Fruit fly (Drosophila melanogaster) whole organism, embryonic: ENCODE measurements around the gene bi.

ENCODE experiments used
- CG11696 ChIP-seq: fragments of 200-800 bp; sonication (Bioruptor generic); IDR thresholded peaks from 2 replicates; pipeline ENCODE4 v1.3.6; 2022; ENCODE audit warnings: missing biosample characterization, missing genetic modification characterization
- CG12104 ChIP-seq: fragments of 200-800 bp; sonication (Bioruptor generic); optimal IDR thresholded peaks from 3 replicates; lab custom pipeline; 2016; ENCODE audit warnings: missing biosample characterization, missing genetic modification characterization
- CG12942 ChIP-seq: fragments of 200-800 bp; sonication (Bioruptor generic); optimal IDR thresholded peaks from 3 replicates; lab custom pipeline; 2016; ENCODE audit warnings: missing biosample characterization, missing genetic modification characterization
- CG1529 ChIP-seq: fragments of 200-800 bp; sonication (Bioruptor generic); optimal IDR thresholded peaks from 3 replicates; lab custom pipeline; 2018; ENCODE audit warnings: missing biosample characterization, missing genetic modification characterization
- CG16779 ChIP-seq: fragments of 200-800 bp; sonication (Bioruptor generic); IDR thresholded peaks from 2 replicates; pipeline ENCODE4 v1.3.6; 2022; ENCODE audit warnings: missing biosample characterization, missing genetic modification characterization
- CG16813 ChIP-seq: fragments of 200-800 bp; sonication (Bioruptor generic); IDR thresholded peaks from 3 replicates; pipeline ENCODE4 v1.3.6; 2022; ENCODE audit warnings: missing biosample characterization, missing genetic modification characterization; ENCODE audit not compliant: partially characterized antibody
- CG17186 ChIP-seq: fragments of 200-800 bp; sonication (Bioruptor generic); optimal IDR thresholded peaks from 3 replicates; lab custom pipeline; 2017; ENCODE audit warnings: missing biosample characterization, missing genetic modification reagents, missing genetic modification characterization
- CG18011 ChIP-seq: fragments of 200-800 bp; sonication (Bioruptor generic); optimal IDR thresholded peaks from 2 replicates; lab custom pipeline; 2017; ENCODE audit warnings: missing biosample characterization, missing genetic modification characterization, mild to moderate bottlenecking, moderate library complexity, missing genotype
- CG2712 ChIP-seq: fragments of 200-800 bp; optimal IDR thresholded peaks from 3 replicates; lab custom pipeline; 2019; ENCODE audit warnings: missing biosample characterization, mild to moderate bottlenecking, missing genetic modification characterization, moderate library complexity
- CG30403 ChIP-seq: fragments of 200-800 bp; sonication (Bioruptor generic); optimal IDR thresholded peaks from 3 replicates; lab custom pipeline; 2016; ENCODE audit warnings: missing biosample characterization, missing genetic modification characterization
- CG30431 ChIP-seq: fragments of 200-800 bp; sonication (Bioruptor generic); optimal IDR thresholded peaks from 2 replicates; lab custom pipeline; 2017; ENCODE audit warnings: missing biosample characterization, missing genetic modification characterization
- CG31441 ChIP-seq: fragments of 200-800 bp; sonication (Bioruptor generic); IDR thresholded peaks from 2 replicates; pipeline ENCODE4 v1.3.6; 2022; ENCODE audit warnings: missing biosample characterization, missing genetic modification characterization
- CG34224 ChIP-seq: fragments of 200-800 bp; sonication (Bioruptor generic); IDR thresholded peaks from 3 replicates; pipeline ENCODE4 v1.3.6; 2022; ENCODE audit warnings: missing biosample characterization, missing genetic modification characterization; ENCODE audit not compliant: partially characterized antibody
- CG34376 ChIP-seq: fragments of 200-800 bp; sonication (Bioruptor generic); optimal IDR thresholded peaks from 2 replicates; lab custom pipeline; 2018; ENCODE audit warnings: missing biosample characterization, mild to moderate bottlenecking, missing genetic modification characterization
- CG6654 ChIP-seq: fragments of 200-800 bp; sonication (Bioruptor generic); optimal IDR thresholded peaks from 2 replicates; lab custom pipeline; 2017; ENCODE audit warnings: missing biosample characterization, mild to moderate bottlenecking, missing genetic modification characterization
- CG6689 ChIP-seq: fragments of 200-800 bp; sonication (Bioruptor generic); IDR thresholded peaks from 2 replicates; pipeline ENCODE4 v1.3.6; 2022; ENCODE audit warnings: missing biosample characterization, missing genetic modification characterization
- CG7839 ChIP-seq: fragments of 200-800 bp; sonication (Bioruptor generic); optimal IDR thresholded peaks from 3 replicates; lab custom pipeline; 2018; ENCODE audit warnings: missing biosample characterization, mild to moderate bottlenecking, missing genetic modification characterization, moderate library complexity
- CG7928 ChIP-seq: fragments of 200-800 bp; sonication (Bioruptor generic); optimal IDR thresholded peaks from 2 replicates; lab custom pipeline; 2017; ENCODE audit warnings: missing biosample characterization, mild to moderate bottlenecking, missing genetic modification characterization
- CG8765 ChIP-seq: fragments of 200-800 bp; sonication (Bioruptor generic); IDR thresholded peaks from 2 replicates; pipeline ENCODE4 v1.3.6; 2022; ENCODE audit warnings: missing biosample characterization, missing genetic modification characterization
- Doc3 ChIP-seq: fragments of 200-800 bp; sonication (Bioruptor generic); IDR thresholded peaks from 3 replicates; pipeline ENCODE4 v1.3.6; 2022; ENCODE audit warnings: missing biosample characterization, missing genetic modification characterization; ENCODE audit not compliant: partially characterized antibody
- Ets65A ChIP-seq: fragments of 200-800 bp; sonication (Bioruptor generic); peaks from one replicate; lab custom pipeline; 2016; ENCODE audit warnings: missing biosample characterization, missing genetic modification characterization
- MBD-R2 ChIP-seq: fragments of 200-800 bp; sonication (Bioruptor generic); IDR thresholded peaks from 2 replicates; pipeline ENCODE4 v1.3.6; 2022; ENCODE audit warnings: missing biosample characterization, missing genetic modification characterization
- Med ChIP-seq: fragments of 200-800 bp; sonication (Bioruptor generic); peaks from one replicate; lab custom pipeline; 2016; ENCODE audit warnings: missing biosample characterization, missing genetic modification characterization, mild to moderate bottlenecking, inconsistent platforms, moderate library complexity
- NC2α ChIP-seq: fragments of 200-800 bp; sonication (Bioruptor generic); optimal IDR thresholded peaks from 2 replicates; lab custom pipeline; 2016; ENCODE audit warnings: missing biosample characterization, missing genetic modification characterization
- Neu2 ChIP-seq: fragments of 200-800 bp; sonication (Bioruptor generic); optimal IDR thresholded peaks from 3 replicates; lab custom pipeline; 2016; ENCODE audit warnings: missing biosample characterization, missing genetic modification characterization, borderline replicate concordance
- Opbp ChIP-seq: fragments of 200-800 bp; sonication (Bioruptor generic); IDR thresholded peaks from 3 replicates; pipeline ENCODE4 v1.3.6; 2022; ENCODE audit warnings: missing biosample characterization, missing genetic modification characterization; ENCODE audit not compliant: partially characterized antibody
- Sin3A ChIP-seq: fragments of >200 bp; optimal IDR thresholded peaks from 2 replicates; lab custom pipeline; 2018
- Six4 ChIP-seq: fragments of 200-800 bp; sonication (Bioruptor generic); optimal IDR thresholded peaks from 2 replicates; lab custom pipeline; 2016; ENCODE audit warnings: missing biosample characterization, missing genetic modification characterization
- Stat92E ChIP-seq, 3 experiments: fragments of >200 bp in 2 of 3; fragments of 200-800 bp in 1 of 3; sonication (Bioruptor generic) in 1 of 3; optimal IDR thresholded peaks; 2 replicates each; lab custom pipeline; 2017 to 2019; ENCODE audit warnings: missing biosample characterization in 3 of 3, missing genetic modification characterization in 3 of 3, mild to moderate bottlenecking in 1 of 3, moderate library complexity in 1 of 3
- Taf1 ChIP-seq: fragments of 200-800 bp; sonication (Bioruptor generic); IDR thresholded peaks from 2 replicates; pipeline ENCODE4 v1.3.6; 2022; ENCODE audit warnings: missing biosample characterization, missing genetic modification characterization
- Vsx1 ChIP-seq: fragments of 200-800 bp; sonication (Bioruptor generic); optimal IDR thresholded peaks from 2 replicates; lab custom pipeline; 2017; ENCODE audit warnings: missing biosample characterization, mild to moderate bottlenecking, missing genetic modification characterization, missing genetic modification reagents
- YL-1 ChIP-seq: fragments of 200-800 bp; sonication (Bioruptor generic); optimal IDR thresholded peaks from 3 replicates; lab custom pipeline; 2017; ENCODE audit warnings: missing biosample characterization, mild to moderate bottlenecking, missing genetic modification characterization
- abd-A ChIP-seq: fragments of 200-800 bp; sonication (Bioruptor generic); optimal IDR thresholded peaks from 3 replicates; lab custom pipeline; 2019; ENCODE audit warnings: missing biosample characterization, mild to moderate bottlenecking, missing genetic modification characterization, moderate library complexity
- ac ChIP-seq: fragments of 200-800 bp; sonication (Bioruptor generic); optimal IDR thresholded peaks from 3 replicates; lab custom pipeline; 2017; ENCODE audit warnings: missing biosample characterization, mild to moderate bottlenecking, missing genetic modification characterization
- bbx ChIP-seq: fragments of 200-800 bp; sonication (Bioruptor generic); IDR thresholded peaks from 2 replicates; pipeline ENCODE4 v1.3.6; 2022; ENCODE audit warnings: missing biosample characterization, missing genetic modification characterization; ENCODE audit not compliant: partially characterized antibody
- chinmo ChIP-seq: fragments of 200-800 bp; sonication (Bioruptor generic); IDR thresholded peaks from 4 replicates; pipeline ENCODE4 v1.3.6; 2022; ENCODE audit warnings: missing biosample characterization, missing genetic modification characterization; ENCODE audit not compliant: partially characterized antibody
- chm ChIP-seq: fragments of 200-800 bp; sonication (Bioruptor generic); IDR thresholded peaks from 2 replicates; pipeline ENCODE4 v1.3.6; 2022; ENCODE audit warnings: missing biosample characterization, missing genetic modification characterization
- fd64A ChIP-seq: fragments of 200-800 bp; sonication (Bioruptor generic); optimal IDR thresholded peaks from 3 replicates; lab custom pipeline; 2018; ENCODE audit warnings: missing biosample characterization, mild to moderate bottlenecking, missing genetic modification characterization
- fu2 ChIP-seq: fragments of 200-800 bp; sonication (Bioruptor generic); optimal IDR thresholded peaks from 2 replicates; lab custom pipeline; 2016; ENCODE audit warnings: missing biosample characterization, missing genetic modification characterization
- gcm ChIP-seq: fragments of 200-800 bp; sonication (Bioruptor generic); optimal IDR thresholded peaks from 2 replicates; lab custom pipeline; 2019; ENCODE audit warnings: missing biosample characterization, mild to moderate bottlenecking, missing genetic modification characterization, moderate library complexity
- gem ChIP-seq: fragments of 200-800 bp; sonication (Bioruptor generic); optimal IDR thresholded peaks from 2 replicates; lab custom pipeline; 2019; ENCODE audit warnings: missing biosample characterization, mild to moderate bottlenecking, missing genetic modification characterization, moderate library complexity
- her ChIP-seq: fragments of 200-800 bp; sonication (Bioruptor generic); optimal IDR thresholded peaks from 2 replicates; lab custom pipeline; 2016; ENCODE audit warnings: missing biosample characterization, missing genetic modification characterization
- jing ChIP-seq: fragments of 200-800 bp; sonication (Bioruptor generic); optimal IDR thresholded peaks from 2 replicates; lab custom pipeline; 2018; ENCODE audit warnings: missing biosample characterization, mild to moderate bottlenecking, missing genetic modification characterization
- lbe ChIP-seq: fragments of 200-800 bp; sonication (Bioruptor generic); optimal IDR thresholded peaks from 2 replicates; lab custom pipeline; 2016; ENCODE audit warnings: missing biosample characterization, mild to moderate bottlenecking, missing genetic modification characterization
- maf-S ChIP-seq: fragments of 200-800 bp; sonication (Bioruptor generic); optimal IDR thresholded peaks from 2 replicates; lab custom pipeline; 2016; ENCODE audit warnings: missing biosample characterization, missing genetic modification characterization
- pfk ChIP-seq: fragments of 200-800 bp; sonication (Bioruptor generic); optimal IDR thresholded peaks from 2 replicates; lab custom pipeline; 2018; ENCODE audit warnings: missing biosample characterization, mild to moderate bottlenecking, missing genetic modification characterization, moderate library complexity
- salm ChIP-seq: fragments of 200-800 bp; sonication (Bioruptor generic); optimal IDR thresholded peaks from 2 replicates; lab custom pipeline; 2018; ENCODE audit warnings: missing biosample characterization, mild to moderate bottlenecking, missing genetic modification characterization
- slou ChIP-seq: fragments of 200-800 bp; sonication (Bioruptor generic); optimal IDR thresholded peaks from 3 replicates; lab custom pipeline; 2016; ENCODE audit warnings: missing biosample characterization, missing genetic modification characterization
- trh ChIP-seq: fragments of 200-800 bp; sonication (Bioruptor generic); optimal IDR thresholded peaks from 2 replicates; lab custom pipeline; 2016; ENCODE audit warnings: missing biosample characterization, missing genetic modification characterization
- ttk ChIP-seq: fragments of 200-800 bp; sonication (Bioruptor generic); IDR thresholded peaks from 2 replicates; pipeline ENCODE4 v2.1.2; 2022; ENCODE audit warnings: missing biosample characterization, missing genetic modification characterization
- zen2 ChIP-seq: fragments of 200-800 bp; sonication (Bioruptor generic); IDR thresholded peaks from 3 replicates; pipeline ENCODE4 v1.3.6; 2022; ENCODE audit warnings: missing biosample characterization, missing genetic modification characterization; ENCODE audit not compliant: partially characterized antibody

Gene bi

DNA sequence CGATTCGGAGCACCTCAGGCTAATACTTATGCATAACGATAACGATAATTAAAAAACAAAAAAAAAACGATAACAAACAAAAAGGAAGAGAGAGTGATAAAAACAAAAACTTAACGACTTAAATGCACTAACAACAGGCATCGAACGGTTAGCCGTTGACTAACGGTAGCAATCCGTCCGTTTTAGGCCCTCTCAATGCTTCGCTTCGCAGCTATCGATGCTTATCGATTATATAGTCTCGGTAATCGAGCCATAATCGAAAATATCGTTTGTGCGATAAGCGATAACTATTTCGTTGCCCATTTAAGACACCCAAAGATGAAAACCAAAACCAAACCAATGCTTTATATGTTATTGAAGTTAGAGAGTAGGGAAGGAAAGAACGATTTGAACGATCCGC, 121.3 kb downstream of the bi start (continued):
- peak; percentile 64; the same call in 2 of the 3 replicates for TF ChIP-seq CG16813 (GFP tag; lab: Robert Waterston, UW)
- TF ChIP-seq CG30403, result no peak
- no peak for TF ChIP-seq Med (GFP tag; lab: Kevin White, UChicago)
- peak; percentile 65; the same call in 1 of the 3 replicates for TF ChIP-seq zen2 (GFP tag; lab: Robert Waterston, UW)
- TF ChIP-seq Doc3 (GFP tag; lab: Robert Waterston, UW), result 0 out of 3 replicates have a peak, but pooled peaks have one; percentile 28
- TF ChIP-seq CG34224 (GFP tag; lab: Robert Waterston, UW), result peak; percentile 11; the same call in 1 of the 3 replicates
- TF ChIP-seq CG8765 (GFP tag; lab: Robert Waterston, UW), result no peak
- TF ChIP-seq chinmo (GFP tag; lab: Robert Waterston, UW), result 0 out of 4 replicates have a peak, but pooled peaks have one; percentile 42
- TF ChIP-seq CG12942 (GFP tag; lab: Kevin White, UChicago), result no peak
- TF ChIP-seq chm, result no peak
- no peak for TF ChIP-seq CG16779 (GFP tag; lab: Robert Waterston, UW)
- TF ChIP-seq Sin3A (lab: Kevin White, UChicago), result no peak
- no peak for TF ChIP-seq Vsx1 (GFP tag; lab: Kevin White, UChicago)
- TF ChIP-seq ac (GFP tag; lab: Kevin White, UChicago), result no peak
- TF ChIP-seq CG12104 (GFP tag; lab: Kevin White, UChicago), result no peak
- no peak for TF ChIP-seq trh
- no peak for TF ChIP-seq YL-1 (GFP tag; lab: Kevin White, UChicago)
- TF ChIP-seq Opbp (GFP tag; lab: Robert Waterston, UW), result peak; percentile 60; the same call in 2 of the 3 replicates
- TF ChIP-seq CG34376 (GFP tag; lab: Kevin White, UChicago), result no peak
- no peak for TF ChIP-seq slou
- TF ChIP-seq CG7839 (tag; lab: Kevin White, UChicago), result no peak
- TF ChIP-seq fd64A (GFP tag; lab: Kevin White, UChicago), result no peak
- TF ChIP-seq Six4 (GFP tag; lab: Kevin White, UChicago), result no peak
- no peak for TF ChIP-seq CG6689 (GFP tag; lab: Robert Waterston, UW)
- TF ChIP-seq abd-A, result no peak
- no peak for TF ChIP-seq CG17186 (GFP tag; lab: Kevin White, UChicago)
- TF ChIP-seq bbx (GFP tag; lab: Robert Waterston, UW), result peak; percentile 72
- no peak for TF ChIP-seq NC2α (GFP tag; lab: Kevin White, UChicago)
- TF ChIP-seq CG6654 (GFP tag; lab: Kevin White, UChicago), result no peak
- no peak for TF ChIP-seq pfk (GFP tag; lab: Kevin White, UChicago)
- TF ChIP-seq ttk, result no peak
- no peak for TF ChIP-seq jing (GFP tag; lab: Kevin White, UChicago)
- TF ChIP-seq salm (tag; lab: Kevin White, UChicago), result no peak
- TF ChIP-seq Neu2, result no peak
- no peak for TF ChIP-seq fu2 (GFP tag; lab: Kevin White, UChicago)
- TF ChIP-seq her (GFP tag; lab: Kevin White, UChicago), result no peak
- TF ChIP-seq MBD-R2 (GFP tag; lab: Robert Waterston, UW), result no peak
- no peak for TF ChIP-seq gem (tag; lab: Kevin White, UChicago)
- TF ChIP-seq gcm (GFP tag; lab: Kevin White, UChicago), result no peak
- no peak for TF ChIP-seq Taf1 (GFP tag; lab: Robert Waterston, UW)
- TF ChIP-seq CG31441 (GFP tag; lab: Robert Waterston, UW), result no peak
- no peak for TF ChIP-seq CG2712 (tag; lab: Kevin White, UChicago)
- no peak for TF ChIP-seq lbe
- no peak for TF ChIP-seq CG18011 (GFP tag; lab: Kevin White, UChicago)
- no peak for TF ChIP-seq CG11696 (GFP tag; lab: Robert Waterston, UW)
- no peak for TF ChIP-seq Stat92E (GFP tag; optimal IDR thresholded peaks at IDR 0.05; lab: Kevin White, UChicago)
- no peak for TF ChIP-seq CG7928
- no peak for TF ChIP-seq maf-S (GFP tag; lab: Kevin White, UChicago)
- no peak for TF ChIP-seq CG1529 (GFP tag; lab: Kevin White, UChicago)
- TF ChIP-seq CG30431 (GFP tag; lab: Kevin White, UChicago), result no peak
- TF ChIP-seq Ets65A (GFP tag; lab: Kevin White, UChicago), result no peak
